Worm (Caenorhabditis elegans): Measurements from ENCODE around the gene C18A3.11.

Gene C18A3.11

ce11 chrII:5774879-5775278, 44.0 kb downstream of the C18A3.11 start (continued):
- no peak for TF ChIP-seq nhr-76 (tag; optimal IDR thresholded peaks at IDR 0.05)

ce11 chrII:5777372-5777771, 46.5 kb downstream of the C18A3.11 start:
- TF ChIP-seq irx-1 (tag; optimal IDR thresholded peaks at IDR 0.05) (no peak), pax-3 (tag; optimal IDR thresholded peaks at IDR 0.05) (no peak), ceh-88 (GFP tag; IDR thresholded peaks at IDR 0.05) (no peak), nhr-84 (tag; optimal IDR thresholded peaks at IDR 0.05) (no peak), lir-3 (tag; optimal IDR thresholded peaks at IDR 0.05; ENCODE audit: poor library complexity) (no peak), lin-35 (GFP tag; optimal IDR thresholded peaks at IDR 0.05) (no peak), nhr-20 (tag; optimal IDR thresholded peaks at IDR 0.05) (no peak), hlh-4 (tag; optimal IDR thresholded peaks at IDR 0.05) (no peak), aha-1 (tag; optimal IDR thresholded peaks at IDR 0.05) (no peak), nhr-85 (tag) (no peak), ceh-82 (tag; optimal IDR thresholded peaks at IDR 0.05) (no peak), efl-3 (GFP tag; optimal IDR thresholded peaks at IDR 0.05) (no peak), nhr-76 (tag; optimal IDR thresholded peaks at IDR 0.05) (no peak), nhr-77 (tag; optimal IDR thresholded peaks at IDR 0.05) (no peak), alr-1 (tag; optimal IDR thresholded peaks at IDR 0.05; ENCODE audit: borderline replicate concordance) (no peak), Y116A8C.19 (tag; optimal IDR thresholded peaks at IDR 0.05; ENCODE audit: borderline replicate concordance) (no peak), isw-1 (GFP tag; IDR thresholded peaks at IDR 0.05) (no peak), skn-1 (tag; optimal IDR thresholded peaks at IDR 0.05) (no peak), ces-1 (GFP tag; optimal IDR thresholded peaks at IDR 0.05) (no peak), mef-2 (tag; optimal IDR thresholded peaks at IDR 0.05) (no peak)

- TF ChIP-seq nhr-28 (tag; optimal IDR thresholded peaks at IDR 0.05) (no peak), swsn-7 (tag; optimal IDR thresholded peaks at IDR 0.05) (peak; percentile 38), nhr-71 (tag; optimal IDR thresholded peaks at IDR 0.05) (peak; percentile 51), ceh-63 (GFP tag; optimal IDR thresholded peaks at IDR 0.05) (peak; percentile 9), isw-1 (GFP tag; IDR thresholded peaks at IDR 0.05) (0 out of 2 replicates have a peak, but pooled peaks have one; percentile 4), lin-39 (tag; optimal IDR thresholded peaks at IDR 0.05) (no peak), lsy-2 (tag; optimal IDR thresholded peaks at IDR 0.05) (peak; percentile 10 to 53), lin-35 (GFP tag; optimal IDR thresholded peaks at IDR 0.05) (peak in 1 of 2 experiments; percentile 8), rnt-1 (tag; optimal IDR thresholded peaks at IDR 0.05) (peak; percentile 36), dpl-1 (GFP tag; optimal IDR thresholded peaks at IDR 0.05) (peak in 1 of 3 experiments; percentile 3), unc-86 (tag; optimal IDR thresholded peaks at IDR 0.05) (peak; percentile 17), C16A3.4 (tag; optimal IDR thresholded peaks at IDR 0.05) (no peak), snu-23 (GFP tag; optimal IDR thresholded peaks at IDR 0.05) (peak; percentile 48), tbx-2 (tag; optimal IDR thresholded peaks at IDR 0.05) (peak; percentile 28), fkh-8 (tag; optimal IDR thresholded peaks at IDR 0.05) (peak; percentile 47), irx-1 (tag; optimal IDR thresholded peaks at IDR 0.05) (no peak), nhr-76 (tag; optimal IDR thresholded peaks at IDR 0.05) (no peak), vab-15 (tag; optimal IDR thresholded peaks at IDR 0.05) (no peak), xbp-1 (tag; optimal IDR thresholded peaks at IDR 0.05) (peak; percentile 31), efl-1 (optimal IDR thresholded peaks at IDR 0.05) (peak; percentile 10 to 44), efl-1 (GFP tag; optimal IDR thresholded peaks at IDR 0.05 in 1 of 2) (no peak), mep-1 (tag; optimal IDR thresholded peaks at IDR 0.05) (peak; percentile 52), ceh-82 (tag; optimal IDR thresholded peaks at IDR 0.05) (peak in 2 of 3 experiments; percentile 22 to 55), nhr-84 (tag; optimal IDR thresholded peaks at IDR 0.05) (no peak), F16B12.6 (tag; optimal IDR thresholded peaks at IDR 0.05) (no peak), nhr-47 (tag; optimal IDR thresholded peaks at IDR 0.05) (peak; percentile 51), C34B4.2 (tag; optimal IDR thresholded peaks at IDR 0.05) (no peak), C04F5.9 (tag; optimal IDR thresholded peaks at IDR 0.05) (no peak), blmp-1 (tag; optimal IDR thresholded peaks at IDR 0.05) (no peak), nhr-19 (GFP tag; conservative IDR thresholded peaks at IDR 0.05) (peak; percentile 17; the same call in 1 of the 2 replicates), lin-14 (GFP tag; optimal IDR thresholded peaks at IDR 0.05) (peak; percentile 88), alr-1 (tag; optimal IDR thresholded peaks at IDR 0.05; ENCODE audit: borderline replicate concordance) (no peak), fos-1 (tag; optimal IDR thresholded peaks at IDR 0.05) (peak; percentile 34)
These were observed 49.0 kb downstream of the C18A3.11 start for ce11 chrII:5779866-5780265.
